Worm (Caenorhabditis elegans): ENCODE data around the gene C23G10.1.

DNA sequence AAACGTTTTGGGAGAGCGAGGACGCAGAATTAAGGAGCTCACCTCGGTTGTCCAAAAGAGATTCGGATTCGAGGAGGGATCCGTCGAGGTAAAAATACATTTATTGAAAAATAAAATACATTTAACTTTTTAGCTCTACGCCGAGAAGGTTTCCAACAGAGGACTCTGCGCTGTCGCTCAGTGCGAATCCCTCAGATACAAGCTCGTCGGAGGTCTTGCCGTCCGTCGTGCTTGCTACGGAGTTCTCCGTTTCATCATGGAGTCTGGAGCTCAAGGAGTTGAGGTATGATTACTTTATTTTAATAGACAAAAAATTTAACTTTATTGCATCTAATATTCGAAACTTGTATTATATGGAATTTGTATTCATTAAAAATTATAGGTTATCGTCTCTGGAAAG lies 2.0 kb upstream of the C23G10.1 start:
- TF ChIP-seq nhr-237 (tag; optimal IDR thresholded peaks at IDR 0.05) (no peak), ham-2 (GFP tag; optimal IDR thresholded peaks at IDR 0.05) (no peak), mls-2 (tag; optimal IDR thresholded peaks at IDR 0.05) (no peak), ztf-11 (tag; optimal IDR thresholded peaks at IDR 0.05) (no peak), unc-39 (tag; optimal IDR thresholded peaks at IDR 0.05) (no peak), unc-120 (tag; optimal IDR thresholded peaks at IDR 0.05; ENCODE audit: poor library complexity, severe bottlenecking) (no peak), lin-13 (tag; optimal IDR thresholded peaks at IDR 0.05) (no peak), elt-3 (tag; optimal IDR thresholded peaks at IDR 0.05) (no peak), ceh-39 (tag; optimal IDR thresholded peaks at IDR 0.05) (no peak), ces-1 (GFP tag; optimal IDR thresholded peaks at IDR 0.05) (no peak), ceh-43 (GFP tag; optimal IDR thresholded peaks at IDR 0.05) (no peak), unc-62 (GFP tag; optimal IDR thresholded peaks at IDR 0.05) (no peak)

Data from whole organism, mixed stage, embryonic.